Worm (Caenorhabditis elegans) whole organism, L3 larva: ENCODE measurements around the gene K11E4.1.

Source experiments
- R02D3.7 ChIP-seq: fragments of 150-350 bp; optimal IDR thresholded peaks from 2 replicates; lab custom pipeline; 2014; ENCODE audit warnings: missing biosample characterization, missing genetic modification characterization
- ZK546.5 ChIP-seq: sonication (generic microtip); optimal IDR thresholded peaks from 2 replicates; lab custom pipeline; 2017; ENCODE audit warnings: missing biosample characterization, missing genetic modification characterization
- aly-2 ChIP-seq: fragments of 150-350 bp; optimal IDR thresholded peaks from 2 replicates; lab custom pipeline; 2014; ENCODE audit warnings: missing biosample characterization, missing genetic modification characterization
- lin-15B ChIP-seq: fragments of 150-350 bp; optimal IDR thresholded peaks from 2 replicates; lab custom pipeline; 2014; ENCODE audit warnings: missing biosample characterization, missing genetic modification characterization
- lin-39 ChIP-seq: fragments of 150-350 bp; optimal IDR thresholded peaks from 2 replicates; lab custom pipeline; 2018; ENCODE audit warnings: missing biosample characterization, missing genetic modification reagents, missing genetic modification characterization
- nhr-11 ChIP-seq: fragments of 150-350 bp; optimal IDR thresholded peaks from 2 replicates; lab custom pipeline; 2014; ENCODE audit warnings: missing biosample characterization, missing genetic modification characterization
- nhr-23 ChIP-seq: fragments of 150-350 bp; optimal IDR thresholded peaks from 2 replicates; lab custom pipeline; 2014; ENCODE audit warnings: missing biosample characterization, missing genetic modification reagents, missing genetic modification characterization
- nhr-43 ChIP-seq: sonication (generic microtip); optimal IDR thresholded peaks from 2 replicates; lab custom pipeline; 2016; ENCODE audit warnings: mild to moderate bottlenecking, missing genetic modification characterization, missing compliant biosample characterization; ENCODE audit not compliant: poor library complexity, severe bottlenecking
- nhr-77 ChIP-seq: fragments of 150-350 bp; optimal IDR thresholded peaks from 2 replicates; lab custom pipeline; 2014; ENCODE audit warnings: missing biosample characterization, missing genetic modification characterization
- tbx-2 ChIP-seq: sonication (generic microtip); optimal IDR thresholded peaks from 2 replicates; lab custom pipeline; 2016; ENCODE audit warnings: mild to moderate bottlenecking, missing genetic modification characterization, missing compliant biosample characterization

DNA sequence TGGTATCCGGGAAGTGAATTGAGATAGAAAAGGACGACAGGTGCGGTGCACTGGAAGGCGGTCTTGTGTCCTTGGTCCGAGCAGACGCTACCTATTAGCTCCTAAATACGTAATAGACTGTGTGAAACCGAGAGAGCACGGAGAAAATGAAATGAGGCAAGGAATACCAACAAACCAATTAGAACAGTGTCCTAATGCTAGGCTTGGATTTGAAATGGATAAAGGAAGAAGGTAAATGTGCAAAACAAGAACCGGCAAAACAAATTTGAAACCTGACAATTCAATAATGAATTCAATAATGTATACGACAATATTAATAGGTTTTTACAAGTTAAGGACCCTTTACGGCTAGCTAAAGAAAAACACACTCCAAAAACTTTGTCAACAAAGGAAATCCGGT, 45.2 kb upstream of the K11E4.1 start, which contains the start of gene C04A11.2:
- TF ChIP-seq lin-39 (tag; lab: Kevin White, UChicago) (no peak), nhr-23 (tag; lab: Kevin White, UChicago) (no peak), nhr-77 (tag; lab: Kevin White, UChicago) (no peak), aly-2 (no peak), ZK546.5 (tag; lab: Kevin White, UChicago) (no peak), R02D3.7 (no peak), tbx-2 (no peak), nhr-11 (tag; lab: Kevin White, UChicago) (no peak), nhr-43 (no peak), lin-15B (tag; lab: Kevin White, UChicago) (no peak)
